Fruit fly (Drosophila melanogaster) whole organism, embryonic: ENCODE data around the gene teq.

ENCODE experiments used
- CG10274 ChIP-seq: fragments of 200-800 bp; sonication (Bioruptor generic); optimal IDR thresholded peaks from 3 replicates; lab custom pipeline; 2017; ENCODE audit warnings: missing biosample characterization, mild to moderate bottlenecking, missing genetic modification characterization
- CG11456 ChIP-seq: fragments of 200-800 bp; sonication (Bioruptor generic); IDR thresholded peaks from 3 replicates; pipeline ENCODE4 v1.3.6; 2022; ENCODE audit warnings: missing biosample characterization, missing genetic modification characterization
- CG11723 ChIP-seq: fragments of 200-800 bp; sonication (Bioruptor generic); optimal IDR thresholded peaks from 2 replicates; lab custom pipeline; 2017; ENCODE audit warnings: missing biosample characterization, mild to moderate bottlenecking, missing genetic modification characterization
- CG12299 ChIP-seq: fragments of 200-800 bp; sonication (Bioruptor generic); optimal IDR thresholded peaks from 2 replicates; lab custom pipeline; 2018; ENCODE audit warnings: missing biosample characterization, mild to moderate bottlenecking, missing genetic modification characterization
- CG12659 ChIP-seq: fragments of 200-800 bp; sonication (Bioruptor generic); optimal IDR thresholded peaks from 3 replicates; lab custom pipeline; 2017; ENCODE audit warnings: mild to moderate bottlenecking, missing biosample characterization, missing genetic modification reagents, missing genetic modification characterization
- CG12744 ChIP-seq: fragments of 200-800 bp; sonication (Bioruptor generic); optimal IDR thresholded peaks from 2 replicates; lab custom pipeline; 2016; ENCODE audit warnings: missing biosample characterization, missing genetic modification characterization
- CG15514 ChIP-seq: fragments of 200-800 bp; sonication (Bioruptor generic); optimal IDR thresholded peaks from 3 replicates; lab custom pipeline; 2017; ENCODE audit warnings: missing biosample characterization, missing genetic modification characterization, mild to moderate bottlenecking, moderate library complexity, missing genetic modification reagents
- CG16813 ChIP-seq: fragments of 200-800 bp; sonication (Bioruptor generic); IDR thresholded peaks from 3 replicates; pipeline ENCODE4 v1.3.6; 2022; ENCODE audit warnings: missing biosample characterization, missing genetic modification characterization; ENCODE audit not compliant: partially characterized antibody
- CG16815 ChIP-seq: fragments of 200-800 bp; sonication (Bioruptor generic); optimal IDR thresholded peaks from 3 replicates; lab custom pipeline; 2017; ENCODE audit warnings: missing biosample characterization, mild to moderate bottlenecking, missing genetic modification characterization
- CG17802 ChIP-seq: fragments of 200-800 bp; sonication (Bioruptor generic); optimal IDR thresholded peaks from 2 replicates; lab custom pipeline; 2018; ENCODE audit warnings: missing biosample characterization, mild to moderate bottlenecking, missing genetic modification characterization, moderate library complexity
- CG18262 ChIP-seq: fragments of 200-800 bp; optimal IDR thresholded peaks from 3 replicates; lab custom pipeline; 2019; ENCODE audit warnings: missing biosample characterization, mild to moderate bottlenecking, missing genetic modification characterization, moderate library complexity
- CG2678 ChIP-seq: fragments of 200-800 bp; sonication (Bioruptor generic); optimal IDR thresholded peaks from 3 replicates; lab custom pipeline; 2019; ENCODE audit warnings: missing biosample characterization, mild to moderate bottlenecking, missing genetic modification characterization, moderate library complexity
- CG31224 ChIP-seq: fragments of 200-800 bp; sonication (Bioruptor generic); IDR thresholded peaks from 2 replicates; pipeline ENCODE4 v1.3.6; 2022; ENCODE audit warnings: missing biosample characterization, missing genetic modification characterization
- CG31388 ChIP-seq: fragments of 200-800 bp; sonication (Bioruptor generic); optimal IDR thresholded peaks from 2 replicates; lab custom pipeline; 2016; ENCODE audit warnings: missing biosample characterization, missing genetic modification characterization
- CG31441 ChIP-seq: fragments of 200-800 bp; sonication (Bioruptor generic); IDR thresholded peaks from 2 replicates; pipeline ENCODE4 v1.3.6; 2022; ENCODE audit warnings: missing biosample characterization, missing genetic modification characterization
- CG3163 ChIP-seq: fragments of 200-800 bp; sonication (Bioruptor generic); optimal IDR thresholded peaks from 3 replicates; lab custom pipeline; 2016; ENCODE audit warnings: missing biosample characterization, missing genetic modification characterization
- CG6654 ChIP-seq: fragments of 200-800 bp; sonication (Bioruptor generic); optimal IDR thresholded peaks from 2 replicates; lab custom pipeline; 2017; ENCODE audit warnings: missing biosample characterization, mild to moderate bottlenecking, missing genetic modification characterization
- CG6683 ChIP-seq: fragments of 200-800 bp; sonication (Bioruptor generic); optimal IDR thresholded peaks from 2 replicates; lab custom pipeline; 2017; ENCODE audit warnings: missing biosample characterization, mild to moderate bottlenecking, missing genetic modification characterization, missing genetic modification reagents
- CG7928 ChIP-seq: fragments of 200-800 bp; sonication (Bioruptor generic); optimal IDR thresholded peaks from 2 replicates; lab custom pipeline; 2017; ENCODE audit warnings: missing biosample characterization, mild to moderate bottlenecking, missing genetic modification characterization
- CG7987 ChIP-seq: fragments of 200-800 bp; sonication (Bioruptor generic); optimal IDR thresholded peaks from 2 replicates; lab custom pipeline; 2018; ENCODE audit warnings: missing biosample characterization, mild to moderate bottlenecking, missing genetic modification characterization, moderate library complexity
- CoRest ChIP-seq: fragments of 200-800 bp; sonication (Bioruptor generic); optimal IDR thresholded peaks from 3 replicates; lab custom pipeline; 2018; ENCODE audit warnings: missing biosample characterization, mild to moderate bottlenecking, missing genetic modification characterization, moderate library complexity
- Dbx ChIP-seq: fragments of 200-800 bp; sonication (Bioruptor generic); IDR thresholded peaks from 3 replicates; pipeline ENCODE4 v1.3.6; 2022; ENCODE audit warnings: missing biosample characterization, missing genetic modification characterization
- Deaf1 ChIP-seq: fragments of 200-800 bp; optimal IDR thresholded peaks from 3 replicates; lab custom pipeline; 2019; ENCODE audit warnings: missing biosample characterization, mild to moderate bottlenecking, missing genetic modification characterization, moderate library complexity
- H2.0 ChIP-seq: fragments of 200-800 bp; sonication (Bioruptor generic); IDR thresholded peaks from 2 replicates; pipeline ENCODE4 v1.3.6; 2022; ENCODE audit warnings: missing biosample characterization, missing genetic modification characterization
- Lhr ChIP-seq: fragments of 200-800 bp; sonication (Bioruptor generic); optimal IDR thresholded peaks from 3 replicates; lab custom pipeline; 2017; ENCODE audit warnings: mild to moderate bottlenecking, missing biosample characterization, missing genetic modification reagents, missing genetic modification characterization
- Mes4 ChIP-seq: fragments of 200-800 bp; sonication (Bioruptor generic); optimal IDR thresholded peaks from 2 replicates; lab custom pipeline; 2016; ENCODE audit warnings: missing biosample characterization, missing genetic modification characterization
- Myb ChIP-seq: fragments of 200-800 bp; sonication (Bioruptor generic); optimal IDR thresholded peaks from 2 replicates; lab custom pipeline; 2016; ENCODE audit warnings: missing biosample characterization, missing genetic modification characterization
- NfI ChIP-seq: fragments of 200-800 bp; sonication (Bioruptor generic); optimal IDR thresholded peaks from 3 replicates; lab custom pipeline; 2018; ENCODE audit warnings: missing biosample characterization, mild to moderate bottlenecking, missing genetic modification characterization, moderate library complexity
- Rfx ChIP-seq: fragments of 200-800 bp; sonication (Bioruptor generic); IDR thresholded peaks from 2 replicates; pipeline ENCODE4 v1.3.6; 2022; ENCODE audit warnings: missing biosample characterization, missing genetic modification characterization
- Six4 ChIP-seq: fragments of 200-800 bp; sonication (Bioruptor generic); optimal IDR thresholded peaks from 2 replicates; lab custom pipeline; 2016; ENCODE audit warnings: missing biosample characterization, missing genetic modification characterization
- Sox102F ChIP-seq: fragments of 200-800 bp; sonication (Bioruptor generic); optimal IDR thresholded peaks from 2 replicates; lab custom pipeline; 2018; ENCODE audit warnings: missing biosample characterization, mild to moderate bottlenecking, missing genetic modification characterization, moderate library complexity
- Spps ChIP-seq: fragments of 200-800 bp; sonication (Bioruptor generic); optimal IDR thresholded peaks from 2 replicates; lab custom pipeline; 2018; ENCODE audit warnings: missing biosample characterization, mild to moderate bottlenecking, missing genetic modification characterization
- Sry-β ChIP-seq: fragments of 200-800 bp; sonication (Bioruptor generic); optimal IDR thresholded peaks from 2 replicates; lab custom pipeline; 2018; ENCODE audit warnings: missing biosample characterization, mild to moderate bottlenecking, missing genetic modification characterization, moderate library complexity
- Taf1 ChIP-seq: fragments of 200-800 bp; sonication (Bioruptor generic); IDR thresholded peaks from 2 replicates; pipeline ENCODE4 v1.3.6; 2022; ENCODE audit warnings: missing biosample characterization, missing genetic modification characterization
- Tbp ChIP-seq: fragments of >200 bp; optimal IDR thresholded peaks from 2 replicates; lab custom pipeline; 2018; ENCODE audit warnings: missing biosample characterization, missing genetic modification characterization
- YL-1 ChIP-seq: fragments of 200-800 bp; sonication (Bioruptor generic); optimal IDR thresholded peaks from 3 replicates; lab custom pipeline; 2017; ENCODE audit warnings: missing biosample characterization, mild to moderate bottlenecking, missing genetic modification characterization
- abd-A ChIP-seq: fragments of 200-800 bp; sonication (Bioruptor generic); optimal IDR thresholded peaks from 3 replicates; lab custom pipeline; 2019; ENCODE audit warnings: missing biosample characterization, mild to moderate bottlenecking, missing genetic modification characterization, moderate library complexity
- az2 ChIP-seq: fragments of 200-800 bp; sonication (Bioruptor generic); optimal IDR thresholded peaks from 3 replicates; lab custom pipeline; 2016; ENCODE audit warnings: missing biosample characterization, missing genetic modification characterization
- bigmax ChIP-seq: fragments of 200-800 bp; sonication (Bioruptor generic); optimal IDR thresholded peaks from 2 replicates; lab custom pipeline; 2018; ENCODE audit warnings: missing biosample characterization, mild to moderate bottlenecking, missing genetic modification characterization
- crp ChIP-seq, 2 experiments: fragments of 200-800 bp; sonication (Bioruptor generic); optimal IDR thresholded peaks; 2 replicates in 1 of 2; 3 replicates in 1 of 2; lab custom pipeline; 2017; ENCODE audit warnings: missing biosample characterization in 2 of 2, missing genetic modification characterization in 2 of 2, mild to moderate bottlenecking in 1 of 2, moderate library complexity in 1 of 2
- ems ChIP-seq: fragments of 200-800 bp; sonication (Bioruptor generic); optimal IDR thresholded peaks from 3 replicates; lab custom pipeline; 2016; ENCODE audit warnings: missing biosample characterization, missing genetic modification characterization
- ind ChIP-seq: fragments of 200-800 bp; sonication (Bioruptor generic); optimal IDR thresholded peaks from 3 replicates; lab custom pipeline; 2016; ENCODE audit warnings: missing biosample characterization, missing genetic modification characterization
- ken ChIP-seq: fragments of 200-800 bp; sonication (Bioruptor generic); IDR thresholded peaks from 3 replicates; pipeline ENCODE4 v1.3.6; 2022; ENCODE audit warnings: missing biosample characterization, missing genetic modification characterization
- lola ChIP-seq, 3 experiments: fragments of >200 bp in 2 of 3; fragments of 200-800 bp in 1 of 3; sonication (Bioruptor generic) in 1 of 3; optimal IDR thresholded peaks; 2 replicates each; lab custom pipeline; 2017 to 2019; ENCODE audit warnings: missing biosample characterization in 3 of 3, missing genetic modification characterization in 3 of 3, mild to moderate bottlenecking in 1 of 3, moderate library complexity in 1 of 3
- pho ChIP-seq: fragments of 200-800 bp; sonication (Bioruptor generic); optimal IDR thresholded peaks from 2 replicates; lab custom pipeline; 2016; ENCODE audit warnings: missing biosample characterization, missing genetic modification characterization
- sisA ChIP-seq: fragments of 200-800 bp; sonication (Bioruptor generic); IDR thresholded peaks from 2 replicates; pipeline ENCODE4 v1.3.6; 2022; ENCODE audit warnings: missing biosample characterization, missing genetic modification characterization
- toy ChIP-seq: fragments of 200-800 bp; sonication (Bioruptor generic); IDR thresholded peaks from 2 replicates; pipeline ENCODE4 v1.3.6; 2022; ENCODE audit warnings: missing biosample characterization, missing genetic modification characterization
- usp ChIP-seq: fragments of >200 bp; optimal IDR thresholded peaks from 2 replicates; lab custom pipeline; 2017; ENCODE audit warnings: missing biosample characterization, missing genetic modification characterization
- wek ChIP-seq: fragments of 200-800 bp; sonication (Bioruptor generic); optimal IDR thresholded peaks from 3 replicates; lab custom pipeline; 2018; ENCODE audit warnings: missing biosample characterization, mild to moderate bottlenecking, missing genetic modification characterization, moderate library complexity

teq gene

DNA sequence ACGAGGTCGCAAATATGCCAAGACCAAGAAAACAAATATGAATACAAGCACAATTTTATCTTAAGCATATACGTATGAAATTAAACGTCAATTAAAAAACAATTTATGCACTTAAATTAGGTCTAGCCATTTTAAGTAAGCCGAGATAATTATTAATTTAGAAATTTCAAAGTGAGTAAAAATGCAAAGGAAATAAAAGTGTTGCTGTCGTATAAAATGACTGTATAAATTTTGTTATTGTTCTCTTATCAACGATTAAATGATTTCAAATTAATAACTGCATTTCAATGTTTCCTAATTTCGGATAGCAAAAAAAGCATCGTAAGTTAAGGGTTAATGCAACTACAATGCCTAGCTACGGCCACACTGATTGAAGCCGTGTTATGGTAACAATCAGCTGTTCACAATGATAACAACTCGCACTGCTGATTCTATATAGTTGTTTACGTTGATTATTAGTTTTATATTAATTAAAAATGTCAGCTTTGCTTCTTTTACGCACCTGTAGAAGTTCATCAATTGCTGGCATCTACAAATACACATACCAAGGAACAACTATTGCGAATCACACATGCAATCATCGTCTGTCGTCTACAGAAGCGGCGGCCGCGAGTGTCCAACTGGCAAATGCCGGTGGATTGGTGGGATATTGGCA, 1.6 kb upstream of the teq start, which contains the start of the genes CG4911 and CG4942 (continued):
- TF ChIP-seq CG31224 (GFP tag; lab: Robert Waterston, UW) (peak; percentile 46; the same call in 1 of the 2 replicates), Rfx (GFP tag; lab: Robert Waterston, UW) (peak; percentile 82), Sox102F (GFP tag; lab: Kevin White, UChicago) (peak; percentile 75), CG31441 (GFP tag; lab: Robert Waterston, UW) (peak; percentile 71), Spps (tag; lab: Kevin White, UChicago) (peak; percentile 3), Mes4 (peak; percentile 48), CoRest (tag; lab: Kevin White, UChicago) (peak; percentile 89), CG6654 (GFP tag; lab: Kevin White, UChicago) (peak; percentile 9), CG3163 (GFP tag; lab: Kevin White, UChicago) (peak; percentile 48), CG12659 (GFP tag; lab: Kevin White, UChicago) (peak; percentile 74), az2 (GFP tag; lab: Kevin White, UChicago) (peak; percentile 78), abd-A (tag; lab: Kevin White, UChicago) (no peak), lola (GFP tag; optimal IDR thresholded peaks at IDR 0.05; lab: Kevin White, UChicago) (peak in 1 of 3 experiments; percentile 77), CG7928 (no peak), Six4 (peak; percentile 35), Dbx (GFP tag; lab: Robert Waterston, UW) (peak; percentile 52; the same call in 1 of the 3 replicates), pho (GFP tag; lab: Kevin White, UChicago) (peak; percentile 84), CG7987 (GFP tag; lab: Kevin White, UChicago) (no peak), wek (no peak), CG31388 (GFP tag; lab: Kevin White, UChicago) (no peak), ken (GFP tag; lab: Robert Waterston, UW) (peak; percentile 45; the same call in 2 of the 3 replicates), CG2678 (tag; lab: Kevin White, UChicago) (peak; percentile 82), CG11456 (GFP tag; lab: Robert Waterston, UW) (peak; percentile 73; the same call in 2 of the 3 replicates), Deaf1 (tag; lab: Kevin White, UChicago) (peak; percentile 28), toy (no peak), Lhr (GFP tag; lab: Kevin White, UChicago) (peak; percentile 51), CG17802 (tag; lab: Kevin White, UChicago) (peak; percentile 23), CG10274 (GFP tag; lab: Kevin White, UChicago) (no peak), Myb (GFP tag; lab: Kevin White, UChicago) (peak; percentile 22), CG15514 (peak; percentile 45), CG18262 (tag; lab: Kevin White, UChicago) (peak; percentile 75), Taf1 (GFP tag; lab: Robert Waterston, UW) (peak; percentile 37; the same call in 1 of the 2 replicates), ind (peak; percentile 73), usp (no peak), ems (GFP tag; lab: Kevin White, UChicago) (no peak), YL-1 (GFP tag; lab: Kevin White, UChicago) (no peak), bigmax (GFP tag; lab: Kevin White, UChicago) (no peak), sisA (GFP tag; lab: Robert Waterston, UW) (peak; percentile 70), NfI (peak; percentile 74), CG6683 (GFP tag; lab: Kevin White, UChicago) (no peak), CG16813 (no peak; the same call in 2 of the 3 replicates), crp (GFP tag; optimal IDR thresholded peaks at IDR 0.05; lab: Kevin White, UChicago) (peak; percentile 77 to 94), CG12744 (GFP tag; lab: Kevin White, UChicago) (peak; percentile 41), H2.0 (GFP tag; lab: Robert Waterston, UW) (peak; percentile 54; the same call in 1 of the 2 replicates), CG12299 (tag; lab: Kevin White, UChicago) (no peak), CG16815 (GFP tag; lab: Kevin White, UChicago) (peak; percentile 69), Sry-β (GFP tag; lab: Kevin White, UChicago) (peak; percentile 37), CG11723 (GFP tag; lab: Kevin White, UChicago) (peak; percentile 17), Tbp (GFP tag; lab: Kevin White, UChicago) (peak; percentile 58)
